Worm (Caenorhabditis elegans): Measurements from ENCODE around the gene msp-49.

DNA sequence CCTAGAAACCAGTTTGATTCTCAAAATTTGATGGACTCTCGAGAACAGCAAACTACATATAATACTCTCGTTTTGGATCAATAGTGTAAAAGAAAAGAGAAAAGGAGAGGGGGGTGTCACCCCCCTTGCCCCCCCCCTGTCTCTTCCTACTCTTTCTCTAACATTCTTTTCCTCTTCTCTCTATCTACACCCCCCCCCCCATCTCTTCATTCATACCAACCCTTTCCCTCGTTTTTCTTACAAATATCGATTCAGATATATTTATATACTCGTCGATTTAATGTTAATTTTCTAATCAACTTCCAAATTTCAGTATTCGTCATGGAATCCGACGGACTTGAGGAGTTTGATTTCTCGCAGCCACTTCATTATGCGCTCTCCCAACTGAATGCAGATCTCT, 36.9 kb downstream of the msp-49 start, which contains the start of gene EGAP2.1:
- TF ChIP-seq pqm-1 (tag; optimal IDR thresholded peaks at IDR 0.05) (no peak), mec-3 (tag; optimal IDR thresholded peaks at IDR 0.05; ENCODE audit: borderline replicate concordance) (no peak), K09A11.1 (tag; optimal IDR thresholded peaks at IDR 0.05; ENCODE audit: insufficient read depth) (no peak), T23F11.4 (GFP tag; optimal IDR thresholded peaks at IDR 0.05) (no peak), pha-4 (tag; optimal IDR thresholded peaks at IDR 0.05) (no peak)

All from whole organism, late embryonic.